Fruit fly (Drosophila melanogaster) whole organism, embryonic: ENCODE results near the gene CG12811.
A peak's percentile ranks its signal among the peaks of the same experiment; 100 is the strongest.

Experiments
- Asciz ChIP-seq: fragments of 200-800 bp; sonication (Bioruptor generic); optimal IDR thresholded peaks from 2 replicates; lab custom pipeline; 2017; ENCODE audit warnings: missing biosample characterization, mild to moderate bottlenecking, missing genetic modification characterization, missing genetic modification reagents
- CG11398 ChIP-seq: fragments of 200-800 bp; sonication (Bioruptor generic); optimal IDR thresholded peaks from 2 replicates; lab custom pipeline; 2016; ENCODE audit warnings: missing biosample characterization, missing genetic modification characterization
- CG11504 ChIP-seq: fragments of 200-800 bp; sonication (Bioruptor generic); optimal IDR thresholded peaks from 3 replicates; lab custom pipeline; 2019; ENCODE audit warnings: missing biosample characterization, mild to moderate bottlenecking, missing genetic modification characterization, moderate library complexity
- CG12219 ChIP-seq: fragments of 200-800 bp; sonication (Bioruptor generic); optimal IDR thresholded peaks from 3 replicates; lab custom pipeline; 2018; ENCODE audit warnings: missing biosample characterization, mild to moderate bottlenecking, missing genetic modification characterization
- CG13424 ChIP-seq: fragments of 200-800 bp; sonication (Bioruptor generic); optimal IDR thresholded peaks from 2 replicates; lab custom pipeline; 2019; ENCODE audit warnings: missing biosample characterization, mild to moderate bottlenecking, missing genetic modification characterization, moderate library complexity
- CG13775 ChIP-seq: fragments of 200-800 bp; sonication (Bioruptor generic); optimal IDR thresholded peaks from 3 replicates; lab custom pipeline; 2017; ENCODE audit warnings: missing biosample characterization, mild to moderate bottlenecking, missing genetic modification characterization
- CG14050 ChIP-seq: fragments of 200-800 bp; sonication (Bioruptor generic); IDR thresholded peaks from 3 replicates; pipeline ENCODE4 v1.3.6; 2022; ENCODE audit warnings: missing biosample characterization, missing genetic modification characterization
- CG14710 ChIP-seq: fragments of 200-800 bp; sonication (Bioruptor generic); optimal IDR thresholded peaks from 3 replicates; lab custom pipeline; 2019; ENCODE audit warnings: missing biosample characterization, mild to moderate bottlenecking, missing genetic modification characterization, moderate library complexity
- CG15269 ChIP-seq: fragments of 200-800 bp; sonication (Bioruptor generic); optimal IDR thresholded peaks from 2 replicates; lab custom pipeline; 2018; ENCODE audit warnings: missing biosample characterization, mild to moderate bottlenecking, missing genetic modification characterization, moderate library complexity
- CG15514 ChIP-seq: fragments of 200-800 bp; sonication (Bioruptor generic); optimal IDR thresholded peaks from 3 replicates; lab custom pipeline; 2017; ENCODE audit warnings: missing biosample characterization, missing genetic modification characterization, mild to moderate bottlenecking, moderate library complexity, missing genetic modification reagents
- CG17186 ChIP-seq: fragments of 200-800 bp; sonication (Bioruptor generic); optimal IDR thresholded peaks from 3 replicates; lab custom pipeline; 2017; ENCODE audit warnings: missing biosample characterization, missing genetic modification reagents, missing genetic modification characterization
- CG17359 ChIP-seq: fragments of 200-800 bp; sonication (Bioruptor generic); optimal IDR thresholded peaks from 3 replicates; lab custom pipeline; 2018; ENCODE audit warnings: missing biosample characterization, mild to moderate bottlenecking, missing genetic modification characterization, moderate library complexity
- CG17385 ChIP-seq: fragments of 200-800 bp; sonication (Bioruptor generic); optimal IDR thresholded peaks from 3 replicates; lab custom pipeline; 2018; ENCODE audit warnings: missing biosample characterization, mild to moderate bottlenecking, missing genetic modification characterization
- CG18619 ChIP-seq: fragments of 200-800 bp; sonication (Bioruptor generic); optimal IDR thresholded peaks from 3 replicates; lab custom pipeline; 2017; ENCODE audit warnings: missing biosample characterization, mild to moderate bottlenecking, missing genetic modification characterization
- CG2199 ChIP-seq: fragments of 200-800 bp; sonication (Bioruptor generic); IDR thresholded peaks from 3 replicates; pipeline ENCODE4 v1.3.6; 2022; ENCODE audit warnings: missing biosample characterization, missing genetic modification characterization
- CG4730 ChIP-seq: fragments of 200-800 bp; sonication (Bioruptor generic); IDR thresholded peaks from 2 replicates; pipeline ENCODE4 v1.3.6; 2022; ENCODE audit warnings: missing biosample characterization, missing genetic modification characterization
- CG7271 ChIP-seq: fragments of 200-800 bp; sonication (Bioruptor generic); optimal IDR thresholded peaks from 2 replicates; lab custom pipeline; 2018; ENCODE audit warnings: missing biosample characterization, mild to moderate bottlenecking, missing genetic modification characterization, moderate library complexity
- CG7357 ChIP-seq: fragments of 200-800 bp; sonication (Bioruptor generic); IDR thresholded peaks from 3 replicates; pipeline ENCODE4 v1.3.6; 2022; ENCODE audit warnings: missing biosample characterization, missing genetic modification characterization
- CG8290 ChIP-seq, 3 experiments: fragments of 200-800 bp; sonication (Bioruptor generic); optimal IDR thresholded peaks; 2 replicates each; lab custom pipeline; 2016 to 2019; ENCODE audit warnings: missing biosample characterization in 3 of 3, missing genetic modification characterization in 3 of 3, mild to moderate bottlenecking in 2 of 3, moderate library complexity in 1 of 3
- Dref ChIP-seq: fragments of 200-800 bp; sonication (Bioruptor generic); IDR thresholded peaks from 2 replicates; pipeline ENCODE4 v1.3.6; 2022; ENCODE audit warnings: missing biosample characterization, missing genetic modification characterization
- Ets65A ChIP-seq: fragments of 200-800 bp; sonication (Bioruptor generic); peaks from one replicate; lab custom pipeline; 2016; ENCODE audit warnings: missing biosample characterization, missing genetic modification characterization
- Fer1 ChIP-seq: fragments of 200-800 bp; sonication (Bioruptor generic); optimal IDR thresholded peaks from 2 replicates; lab custom pipeline; 2017; ENCODE audit warnings: missing biosample characterization, mild to moderate bottlenecking, missing genetic modification characterization
- Fer3 ChIP-seq: fragments of 200-800 bp; sonication (Bioruptor generic); optimal IDR thresholded peaks from 2 replicates; lab custom pipeline; 2018; ENCODE audit warnings: missing biosample characterization, mild to moderate bottlenecking, missing genetic modification characterization, moderate library complexity
- HmgD ChIP-seq: fragments of 200-800 bp; sonication (Bioruptor generic); optimal IDR thresholded peaks from 3 replicates; lab custom pipeline; 2016; ENCODE audit warnings: missing biosample characterization, missing genetic modification characterization
- Hmr ChIP-seq: fragments of 200-800 bp; sonication (Bioruptor generic); optimal IDR thresholded peaks from 3 replicates; lab custom pipeline; 2017; ENCODE audit warnings: mild to moderate bottlenecking, missing biosample characterization, missing genetic modification reagents, missing genetic modification characterization
- Max ChIP-seq: fragments of 200-800 bp; sonication (Bioruptor generic); optimal IDR thresholded peaks from 2 replicates; lab custom pipeline; 2016; ENCODE audit warnings: missing biosample characterization, mild to moderate bottlenecking, missing genetic modification characterization
- Meics ChIP-seq: fragments of 200-800 bp; sonication (Bioruptor generic); optimal IDR thresholded peaks from 2 replicates; lab custom pipeline; 2017; ENCODE audit warnings: missing biosample characterization, mild to moderate bottlenecking, missing genetic modification characterization
- Myb ChIP-seq: fragments of 200-800 bp; sonication (Bioruptor generic); optimal IDR thresholded peaks from 2 replicates; lab custom pipeline; 2016; ENCODE audit warnings: missing biosample characterization, missing genetic modification characterization
- NFAT ChIP-seq: fragments of 200-800 bp; sonication (Bioruptor generic); IDR thresholded peaks from 2 replicates; pipeline ENCODE4 v1.3.6; 2022; ENCODE audit warnings: missing biosample characterization, missing genetic modification characterization
- Side ChIP-seq: fragments of 200-800 bp; sonication (Bioruptor generic); optimal IDR thresholded peaks from 2 replicates; lab custom pipeline; 2016; ENCODE audit warnings: missing biosample characterization, missing genetic modification characterization
- Sox102F ChIP-seq: fragments of 200-800 bp; sonication (Bioruptor generic); optimal IDR thresholded peaks from 2 replicates; lab custom pipeline; 2018; ENCODE audit warnings: missing biosample characterization, mild to moderate bottlenecking, missing genetic modification characterization, moderate library complexity
- amos ChIP-seq: fragments of 200-800 bp; sonication (Bioruptor generic); IDR thresholded peaks from 2 replicates; pipeline ENCODE4 v1.3.6; 2022; ENCODE audit warnings: missing biosample characterization, missing genetic modification characterization; ENCODE audit not compliant: partially characterized antibody
- chinmo ChIP-seq: fragments of 200-800 bp; sonication (Bioruptor generic); IDR thresholded peaks from 4 replicates; pipeline ENCODE4 v1.3.6; 2022; ENCODE audit warnings: missing biosample characterization, missing genetic modification characterization; ENCODE audit not compliant: partially characterized antibody
- grn ChIP-seq: fragments of 200-800 bp; sonication (Bioruptor generic); optimal IDR thresholded peaks from 3 replicates; lab custom pipeline; 2017; ENCODE audit warnings: missing biosample characterization, missing genetic modification characterization
- hkb ChIP-seq, 2 experiments: fragments of 200-800 bp in 1 of 2; fragments of >200 bp in 1 of 2; sonication (Bioruptor generic) in 1 of 2; IDR thresholded peaks in 1 of 2; optimal IDR thresholded peaks in 1 of 2; 2 replicates each; pipeline versions ENCODE4 v1.3.6 to Lab custom; 2017 to 2022; ENCODE audit warnings: missing biosample characterization in 1 of 2, missing genetic modification characterization in 1 of 2
- lab ChIP-seq: fragments of 200-800 bp; sonication (Bioruptor generic); optimal IDR thresholded peaks from 3 replicates; lab custom pipeline; 2017; ENCODE audit warnings: missing biosample characterization, missing genetic modification characterization, mild to moderate bottlenecking, moderate library complexity, missing genetic modification reagents
- mirr ChIP-seq: fragments of 200-800 bp; sonication (Bioruptor generic); optimal IDR thresholded peaks from 3 replicates; lab custom pipeline; 2018; ENCODE audit warnings: missing biosample characterization, mild to moderate bottlenecking, missing genetic modification characterization
- oc ChIP-seq: fragments of 200-800 bp; sonication (Bioruptor generic); optimal IDR thresholded peaks from 2 replicates; lab custom pipeline; 2018; ENCODE audit warnings: missing biosample characterization, mild to moderate bottlenecking, missing genetic modification characterization, moderate library complexity
- org-1 ChIP-seq: fragments of 200-800 bp; sonication (Bioruptor generic); optimal IDR thresholded peaks from 2 replicates; lab custom pipeline; 2017; ENCODE audit warnings: missing biosample characterization, missing genetic modification characterization
- pb ChIP-seq: fragments of 200-800 bp; sonication (Bioruptor generic); optimal IDR thresholded peaks from 3 replicates; lab custom pipeline; 2016; ENCODE audit warnings: missing biosample characterization, missing genetic modification characterization
- pfk ChIP-seq: fragments of 200-800 bp; sonication (Bioruptor generic); optimal IDR thresholded peaks from 2 replicates; lab custom pipeline; 2018; ENCODE audit warnings: missing biosample characterization, mild to moderate bottlenecking, missing genetic modification characterization, moderate library complexity
- slp2 ChIP-seq: fragments of 200-800 bp; sonication (Bioruptor generic); optimal IDR thresholded peaks from 2 replicates; lab custom pipeline; 2016; ENCODE audit warnings: missing biosample characterization, missing genetic modification characterization
- stc ChIP-seq: fragments of 200-800 bp; sonication (Bioruptor generic); IDR thresholded peaks from 2 replicates; pipeline ENCODE4 v1.3.6; 2022; ENCODE audit warnings: missing biosample characterization, missing genetic modification characterization
- stwl ChIP-seq: fragments of 200-800 bp; sonication (Bioruptor generic); optimal IDR thresholded peaks from 3 replicates; lab custom pipeline; 2018; ENCODE audit warnings: missing biosample characterization, mild to moderate bottlenecking, missing genetic modification characterization, moderate library complexity
- ttk ChIP-seq: fragments of 200-800 bp; sonication (Bioruptor generic); IDR thresholded peaks from 2 replicates; pipeline ENCODE4 v2.1.2; 2022; ENCODE audit warnings: missing biosample characterization, missing genetic modification characterization
- unpg ChIP-seq: fragments of 200-800 bp; sonication (Bioruptor generic); optimal IDR thresholded peaks from 3 replicates; lab custom pipeline; 2018; ENCODE audit warnings: missing biosample characterization, mild to moderate bottlenecking, missing genetic modification characterization, moderate library complexity

Gene CG12811

dm6 chr3R:10054278-10054975 is 5.8 kb upstream of the CG12811 start (continued):
- TF ChIP-seq CG18619 (GFP tag; lab: Kevin White, UChicago) = peak; percentile 2
- no peak for TF ChIP-seq CG8290 (GFP tag; optimal IDR thresholded peaks at IDR 0.05; lab: Kevin White, UChicago)
- TF ChIP-seq CG8290 (tag; optimal IDR thresholded peaks at IDR 0.05; lab: Kevin White, UChicago) = peak in 1 of 2 experiments; percentile 27
- TF ChIP-seq Dref (GFP tag; lab: Robert Waterston, UW) = no peak
- TF ChIP-seq pfk = peak; percentile 22

DNA sequence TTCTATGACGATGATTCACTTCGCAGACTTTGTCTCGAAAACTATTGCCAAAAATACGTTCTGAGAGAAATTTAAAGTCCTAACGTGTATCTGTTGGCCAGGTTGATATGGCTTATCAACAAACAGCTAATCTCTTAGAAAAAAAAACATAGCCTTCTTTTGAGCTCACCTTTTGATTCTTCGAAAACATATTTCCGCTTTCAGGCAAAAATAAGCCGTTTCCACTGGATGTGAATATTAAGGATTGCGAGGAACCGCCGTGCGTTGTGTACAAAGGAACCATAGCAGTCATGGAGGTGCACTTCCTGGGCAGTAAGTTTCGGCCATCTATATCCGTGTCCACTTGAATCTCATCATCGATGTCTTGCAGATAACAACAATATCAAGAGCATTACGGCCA is 5.0 kb upstream of the CG12811 start:
- TF ChIP-seq ttk (0 out of 2 replicates have a peak, but pooled peaks have one; percentile 24), Ets65A (GFP tag; lab: Kevin White, UChicago) (peak; percentile 8), Sox102F (no peak), NFAT (GFP tag; lab: Robert Waterston, UW) (no peak), CG13775 (GFP tag; lab: Kevin White, UChicago) (no peak), CG15514 (GFP tag; lab: Kevin White, UChicago) (peak; percentile 21), Fer1 (GFP tag; lab: Kevin White, UChicago) (peak; percentile 26), Side (GFP tag; lab: Kevin White, UChicago) (no peak), CG14710 (tag; lab: Kevin White, UChicago) (no peak), Max (no peak), CG17186 (GFP tag; lab: Kevin White, UChicago) (no peak), CG11504 (tag; lab: Kevin White, UChicago) (peak; percentile 33), unpg (GFP tag; lab: Kevin White, UChicago) (peak; percentile 33), CG2199 (GFP tag; lab: Robert Waterston, UW) (0 out of 3 replicates have a peak, but pooled peaks have one; percentile 61), CG15269 (tag; lab: Kevin White, UChicago) (no peak), Fer3 (tag; lab: Kevin White, UChicago) (peak; percentile 13), CG7271 (peak; percentile 19), lab (peak; percentile 56), CG14050 (GFP tag; lab: Robert Waterston, UW) (no peak), HmgD (no peak), Asciz (GFP tag; lab: Kevin White, UChicago) (peak; percentile 32), Hmr (GFP tag; lab: Kevin White, UChicago) (peak; percentile 7), org-1 (GFP tag; lab: Kevin White, UChicago) (no peak), amos (GFP tag; lab: Robert Waterston, UW) (no peak), oc (no peak), stwl (peak; percentile 29), Meics (GFP tag; lab: Kevin White, UChicago) (peak; percentile 44), grn (GFP tag; lab: Kevin White, UChicago) (peak; percentile 13), CG11398 (no peak), CG4730 (GFP tag; lab: Robert Waterston, UW) (no peak), slp2 (GFP tag; lab: Kevin White, UChicago) (no peak), CG7357 (peak; percentile 51; the same call in 2 of the 3 replicates), CG12219 (GFP tag; lab: Kevin White, UChicago) (peak; percentile 45), mirr (peak; percentile 4), stc (GFP tag; lab: Robert Waterston, UW) (peak; percentile 49; the same call in 1 of the 2 replicates), CG17385 (GFP tag; lab: Kevin White, UChicago) (peak; percentile 18), CG17359 (tag; lab: Kevin White, UChicago) (peak; percentile 6), CG13424 (no peak), chinmo (no peak), hkb (optimal IDR thresholded peaks at IDR 0.05; lab: Kevin White, UChicago) (no peak), hkb (GFP tag; IDR thresholded peaks at IDR 0.05; lab: Robert Waterston, UW) (no peak; the same call in 1 of the 2 replicates), pb (GFP tag; lab: Kevin White, UChicago) (no peak), Myb (GFP tag; lab: Kevin White, UChicago) (peak; percentile 42)
